Worm (Caenorhabditis elegans): ENCODE results near the gene let-23.

Gene let-23

DNA sequence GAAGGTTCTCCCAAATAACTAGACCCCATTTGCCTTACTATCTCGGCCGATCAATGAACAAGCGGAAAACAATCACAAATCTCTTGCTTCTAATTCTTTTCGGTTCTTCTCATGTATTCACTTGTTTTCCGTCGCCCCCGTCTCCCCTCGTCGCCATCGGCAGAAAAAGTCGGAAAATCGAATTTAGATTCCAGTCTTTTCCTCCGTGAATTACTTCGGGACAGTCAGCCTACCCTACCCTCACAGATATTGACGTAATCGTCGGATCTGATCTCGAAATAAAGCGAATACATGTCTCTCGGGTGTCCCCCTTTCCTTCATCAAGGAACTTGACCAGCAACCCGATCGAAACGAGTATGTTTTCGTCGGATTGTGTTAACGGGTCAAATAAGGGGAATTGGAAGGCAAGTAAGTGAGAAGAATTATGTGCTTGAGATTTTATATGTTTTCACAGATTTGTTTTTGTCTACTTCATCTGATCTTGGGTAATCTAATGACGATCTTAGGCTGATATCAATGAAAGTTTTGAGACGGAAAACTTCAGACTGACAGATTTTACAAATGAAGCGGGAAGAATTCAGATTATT lies 6.7 kb upstream of the let-23 start:
- no peak for TF ChIP-seq madf-10 (tag; optimal IDR thresholded peaks at IDR 0.05)
- TF ChIP-seq ceh-40 (GFP tag; IDR thresholded peaks at IDR 0.05): 0 out of 2 replicates have a peak, but pooled peaks have one; percentile 14

DNA sequence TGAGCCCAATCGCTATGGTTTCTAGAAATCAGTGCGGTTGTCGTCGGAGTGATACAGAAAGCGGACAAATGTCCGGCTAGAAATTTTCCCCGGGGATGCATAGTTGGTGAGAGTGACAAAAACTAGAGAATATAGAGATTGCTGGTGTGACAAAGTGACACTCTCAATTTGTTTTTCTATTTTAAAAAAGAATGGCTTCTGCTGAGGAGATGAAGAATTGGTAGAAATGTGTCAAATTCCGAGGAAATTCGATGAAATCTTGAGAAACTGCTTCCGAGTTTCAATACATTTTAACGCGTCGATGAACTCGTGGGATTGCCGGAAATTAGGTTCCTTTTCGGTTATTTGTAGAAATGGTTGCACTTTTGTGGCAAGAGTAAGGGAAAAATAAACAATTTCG lies 3.1 kb upstream of the let-23 start, which contains the start of gene twk-4:
TSS of gene twk-4 (minus strand) at position 101 of the 400 bp plus-strand sequence.
- TF ChIP-seq efl-1 (GFP tag; optimal IDR thresholded peaks at IDR 0.05) (no peak), zim-3 (tag; optimal IDR thresholded peaks at IDR 0.05) (no peak)

DNA sequence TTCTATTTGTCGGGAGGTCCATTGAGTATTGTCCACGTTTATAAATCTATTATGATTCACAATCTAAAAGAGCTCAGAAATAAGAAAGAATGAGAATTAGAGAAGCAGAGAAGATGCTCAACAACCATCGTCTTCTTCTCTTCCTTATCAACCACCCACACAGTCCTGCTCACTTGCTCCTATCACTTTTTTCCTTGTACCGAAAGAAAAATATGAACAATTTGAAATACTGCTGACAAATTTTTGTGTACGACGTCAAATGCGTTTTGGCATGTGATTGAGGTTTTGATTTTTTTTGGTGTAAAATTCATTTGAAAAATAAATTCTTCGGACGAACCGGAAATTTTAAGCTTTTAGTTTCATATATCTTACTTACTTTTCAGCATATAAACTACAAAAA lies 987 bp upstream of the let-23 start:
- no peak for TF ChIP-seq dpff-1 (tag; optimal IDR thresholded peaks at IDR 0.05)
- TF ChIP-seq snpc-4 (GFP tag; optimal IDR thresholded peaks at IDR 0.05): no peak
- TF ChIP-seq snpc-4 (tag; optimal IDR thresholded peaks at IDR 0.05): peak in 1 of 4 experiments; percentile 1
- peak in 1 of 2 experiments; percentile 17 for TF ChIP-seq let-607 (tag; optimal IDR thresholded peaks at IDR 0.05)
- peak; percentile 85 for TF ChIP-seq nhr-80 (tag; optimal IDR thresholded peaks at IDR 0.05)
- TF ChIP-seq lin-26 (GFP tag; IDR thresholded peaks at IDR 0.05): no peak
- no peak for TF ChIP-seq sptf-2 (GFP tag; optimal IDR thresholded peaks at IDR 0.05)

DNA sequence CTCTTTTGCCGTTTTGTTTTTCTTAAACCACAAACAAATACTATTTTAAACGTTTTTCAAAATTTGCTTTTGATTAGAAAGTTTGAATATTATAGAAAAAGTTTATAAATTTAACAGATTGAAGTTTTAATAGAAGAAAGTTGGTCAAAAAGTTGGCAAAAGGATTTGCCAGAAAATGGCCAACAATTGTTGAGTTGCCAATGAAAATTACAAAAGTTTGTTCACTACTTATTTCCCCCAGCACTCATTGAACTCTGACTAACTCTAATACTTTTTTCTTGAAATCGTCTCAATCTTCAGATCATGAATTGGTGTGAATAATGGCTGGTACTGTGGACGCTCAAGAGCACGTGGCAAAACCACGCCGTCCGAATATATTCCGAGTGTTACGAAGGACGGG lies 12.8 kb downstream of the let-23 start, which contains the start of gene ZK1067.4:
TSS of gene ZK1067.4 (plus strand) at position 301 of the 400 bp plus-strand sequence.
- TF ChIP-seq pha-4 (tag; optimal IDR thresholded peaks at IDR 0.05): no peak
- no peak for TF ChIP-seq F39B2.1 (GFP tag; IDR thresholded peaks at IDR 0.05)
- no peak for TF ChIP-seq hsf-1 (GFP tag; IDR thresholded peaks at IDR 0.05)
- no peak for TF ChIP-seq him-1 (tag; optimal IDR thresholded peaks at IDR 0.05)
- no peak for TF ChIP-seq dpl-1 (GFP tag; optimal IDR thresholded peaks at IDR 0.05)
- no peak for TF ChIP-seq F23B12.7 (tag; optimal IDR thresholded peaks at IDR 0.05; ENCODE audit: insufficient read depth)
- TF ChIP-seq lag-1 (GFP tag; IDR thresholded peaks at IDR 0.05): no peak
- no peak for TF ChIP-seq zfh-2 (GFP tag; conservative IDR thresholded peaks at IDR 0.05)

DNA sequence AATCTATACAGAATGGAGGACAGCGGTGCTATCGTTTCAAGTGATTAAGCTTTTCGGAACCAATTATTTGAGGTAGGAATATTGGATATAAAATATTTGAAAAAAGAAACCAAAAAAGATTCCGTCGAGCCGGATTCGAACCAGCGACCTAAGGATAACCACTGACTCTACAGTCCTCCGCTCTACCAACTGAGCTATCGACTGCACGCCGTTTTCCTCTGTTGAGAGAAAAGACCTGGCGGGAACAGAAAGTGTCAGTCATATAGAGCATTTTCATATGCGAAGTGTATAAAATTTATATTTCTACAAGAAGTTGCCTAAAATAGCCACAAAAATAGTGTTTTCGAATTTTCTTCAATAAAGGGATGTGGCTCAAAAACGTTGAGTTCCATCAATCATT lies 14.4 kb downstream of the let-23 start:
- peak; percentile 77 for TF ChIP-seq F33H1.4 (GFP tag; IDR thresholded peaks at IDR 0.05)
- no peak for TF ChIP-seq ceh-91 (GFP tag; IDR thresholded peaks at IDR 0.05)
- TF ChIP-seq Y53F4B.3 (GFP tag; IDR thresholded peaks at IDR 0.05): no peak
- TF ChIP-seq sptf-2 (GFP tag; optimal IDR thresholded peaks at IDR 0.05): no peak
- peak; percentile 94 for TF ChIP-seq snpc-1.1 (tag; optimal IDR thresholded peaks at IDR 0.05; ENCODE audit: insufficient read depth)
- TF ChIP-seq egl-18 (GFP tag; IDR thresholded peaks at IDR 0.05): no peak
- TF ChIP-seq B0019.2 (GFP tag; conservative IDR thresholded peaks at IDR 0.05): no peak
- TF ChIP-seq lin-35 (GFP tag; optimal IDR thresholded peaks at IDR 0.05): no peak
- TF ChIP-seq Y67H2A.10 (GFP tag; conservative IDR thresholded peaks at IDR 0.05): no peak
- no peak for TF ChIP-seq akir-1 (GFP tag; optimal IDR thresholded peaks at IDR 0.05)
- peak; percentile 65 for TF ChIP-seq nhr-90 (tag; optimal IDR thresholded peaks at IDR 0.05)
- no peak for TF ChIP-seq Y95B8A.8 (GFP tag; IDR thresholded peaks at IDR 0.05)
- TF ChIP-seq snpc-4 (GFP tag; optimal IDR thresholded peaks at IDR 0.05): peak; percentile 90
- TF ChIP-seq snpc-4 (tag; optimal IDR thresholded peaks at IDR 0.05): peak; percentile 95 to 97 (median 96)
- TF ChIP-seq ztf-18 (tag; optimal IDR thresholded peaks at IDR 0.05): peak; percentile 53
- no peak for TF ChIP-seq F37B4.10 (GFP tag; IDR thresholded peaks at IDR 0.05)
- TF ChIP-seq nfyb-1 (GFP tag; IDR thresholded peaks at IDR 0.05): peak; percentile 86
- TF ChIP-seq lsy-27 (tag; optimal IDR thresholded peaks at IDR 0.05; ENCODE audit: borderline replicate concordance, insufficient read depth): no peak
- no peak for TF ChIP-seq ceh-58 (GFP tag; IDR thresholded peaks at IDR 0.05)
- no peak for TF ChIP-seq ztf-26 (tag; optimal IDR thresholded peaks at IDR 0.05)
- no peak; the same call in 1 of the 2 replicates for TF ChIP-seq hsf-1 (GFP tag; IDR thresholded peaks at IDR 0.05)
- TF ChIP-seq F52B5.7 (tag; optimal IDR thresholded peaks at IDR 0.05): no peak
- no peak for TF ChIP-seq unc-130 (GFP tag; optimal IDR thresholded peaks at IDR 0.05)
- TF ChIP-seq sdz-38 (tag; optimal IDR thresholded peaks at IDR 0.05): no peak
- TF ChIP-seq tbp1 (GFP tag; optimal IDR thresholded peaks at IDR 0.05): peak; percentile 95
- TF ChIP-seq die-1 (tag; optimal IDR thresholded peaks at IDR 0.05): peak; percentile 69

Measured in whole organism, young adult.